Comparison of ENCODE assay signal across 1 fruit fly cellular context in the genomic region with DNA sequence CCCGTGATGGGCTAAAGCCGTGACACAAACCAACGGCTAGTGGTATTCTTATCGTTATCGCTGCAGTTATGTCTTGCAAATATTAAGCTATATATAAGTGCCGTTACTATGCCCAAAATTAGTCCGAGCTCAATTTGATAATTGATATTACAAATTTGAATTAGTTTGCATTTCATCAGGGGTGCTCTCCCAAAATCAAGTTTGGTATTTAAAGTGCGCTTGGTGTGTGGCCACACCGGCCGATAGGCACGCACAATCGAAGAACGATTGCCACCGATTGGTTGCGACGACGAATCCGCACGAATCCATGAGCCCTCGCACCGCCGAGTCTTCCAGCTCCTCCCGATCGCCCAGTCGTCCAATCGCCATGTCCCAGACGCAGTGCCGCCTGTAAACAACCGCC.
TF ChIP-seq lines count a peak whose summit lies in the region.

A gene (plus strand): TSS at position 252 of the 403 bp plus-strand sequence.

TF ChIP-seq in whole organism, embryonic, 481 proteins besides CTCF, POLR2A, EP300 and RAD21 (continued from another document):
- TF ChIP-seq Hmr (GFP tag; optimal IDR thresholded peaks at IDR 0.05; lab: Kevin White, UChicago) (peak; percentile 15), CG15601 (tag; optimal IDR thresholded peaks at IDR 0.05; lab: Kevin White, UChicago) (peak; percentile 23), nerfin-2 (GFP tag; IDR thresholded peaks at IDR 0.05; lab: Robert Waterston, UW; ENCODE audit: partially characterized antibody) (peak; percentile 44; the same call in 1 of the 2 replicates), CG7839 (tag; optimal IDR thresholded peaks at IDR 0.05; lab: Kevin White, UChicago) (no peak), unc-4 (GFP tag; IDR thresholded peaks at IDR 0.05; lab: Robert Waterston, UW; ENCODE audit: partially characterized antibody) (peak; percentile 62), Dll (GFP tag; IDR thresholded peaks at IDR 0.05; lab: Robert Waterston, UW; ENCODE audit: partially characterized antibody) (peak; percentile 60; the same call in 1 of the 4 replicates), CG13287 (GFP tag; IDR thresholded peaks at IDR 0.05; lab: Robert Waterston, UW; ENCODE audit: partially characterized antibody) (peak; percentile 58), HLH4C (GFP tag; IDR thresholded peaks at IDR 0.05; lab: Robert Waterston, UW; ENCODE audit: partially characterized antibody) (peak; percentile 65), CG4820 (GFP tag; optimal IDR thresholded peaks at IDR 0.05; lab: Kevin White, UChicago) (no peak), kah (GFP tag; optimal IDR thresholded peaks at IDR 0.05; lab: Kevin White, UChicago) (peak; percentile 26), CG13775 (GFP tag; optimal IDR thresholded peaks at IDR 0.05; lab: Kevin White, UChicago) (peak; percentile 8), tna (GFP tag; IDR thresholded peaks at IDR 0.05; lab: Robert Waterston, UW; ENCODE audit: partially characterized antibody) (0 out of 2 replicates have a peak, but pooled peaks have one; percentile 12), CG8290 (GFP tag; optimal IDR thresholded peaks at IDR 0.05; lab: Kevin White, UChicago) (no peak), CG8290 (tag; optimal IDR thresholded peaks at IDR 0.05; lab: Kevin White, UChicago) (peak; percentile 1 to 11), zfh2 (GFP tag; optimal IDR thresholded peaks at IDR 0.05; lab: Kevin White, UChicago) (no peak), CG9437 (GFP tag; optimal IDR thresholded peaks at IDR 0.05; lab: Kevin White, UChicago) (no peak), Sin3A (optimal IDR thresholded peaks at IDR 0.05; lab: Kevin White, UChicago) (peak; percentile 87), CG34224 (GFP tag; IDR thresholded peaks at IDR 0.05; lab: Robert Waterston, UW; ENCODE audit: partially characterized antibody) (0 out of 3 replicates have a peak, but pooled peaks have one; percentile 35), emc (GFP tag; optimal IDR thresholded peaks at IDR 0.05; lab: Kevin White, UChicago) (no peak), nmo (GFP tag; optimal IDR thresholded peaks at IDR 0.05; lab: Kevin White, UChicago) (peak; percentile 46), CG17829 (tag; optimal IDR thresholded peaks at IDR 0.05; lab: Kevin White, UChicago) (peak; percentile 3), CG2712 (tag; optimal IDR thresholded peaks at IDR 0.05; lab: Kevin White, UChicago) (peak; percentile 31), D (optimal IDR thresholded peaks at IDR 0.05; lab: Kevin White, UChicago) (no peak), D (GFP tag; optimal IDR thresholded peaks at IDR 0.05; lab: Kevin White, UChicago) (no peak), vvl (GFP tag; IDR thresholded peaks at IDR 0.05; lab: Robert Waterston, UW) (peak; percentile 37; the same call in 1 of the 2 replicates), Poxn (GFP tag; IDR thresholded peaks at IDR 0.05; lab: Robert Waterston, UW) (no peak), dimm (GFP tag; IDR thresholded peaks at IDR 0.05; lab: Robert Waterston, UW) (no peak), bcd (GFP tag; optimal IDR thresholded peaks at IDR 0.05; lab: Kevin White, UChicago) (no peak), slp2 (GFP tag; optimal IDR thresholded peaks at IDR 0.05; lab: Kevin White, UChicago) (no peak), pzg (GFP tag; optimal IDR thresholded peaks at IDR 0.05; lab: Kevin White, UChicago) (peak; percentile 89), Usf (GFP tag; optimal IDR thresholded peaks at IDR 0.05; lab: Kevin White, UChicago) (no peak), bbx (GFP tag; IDR thresholded peaks at IDR 0.05; lab: Robert Waterston, UW; ENCODE audit: partially characterized antibody) (peak; percentile 53), Dref (GFP tag; IDR thresholded peaks at IDR 0.05; lab: Robert Waterston, UW) (peak; percentile 71), CG6791 (GFP tag; IDR thresholded peaks at IDR 0.05; lab: Robert Waterston, UW; ENCODE audit: partially characterized antibody) (peak; percentile 43; the same call in 1 of the 3 replicates), ssp (GFP tag; IDR thresholded peaks at IDR 0.05; lab: Robert Waterston, UW) (peak; percentile 64), scrt (GFP tag; optimal IDR thresholded peaks at IDR 0.05; lab: Kevin White, UChicago) (peak; percentile 70), CoRest (tag; optimal IDR thresholded peaks at IDR 0.05; lab: Kevin White, UChicago) (peak; percentile 48), Neu2 (GFP tag; optimal IDR thresholded peaks at IDR 0.05; lab: Kevin White, UChicago; ENCODE audit: borderline replicate concordance) (peak; percentile 84), CG12769 (tag; optimal IDR thresholded peaks at IDR 0.05; lab: Kevin White, UChicago) (peak; percentile 6), CG10654 (GFP tag; optimal IDR thresholded peaks at IDR 0.05; lab: Kevin White, UChicago) (no peak), grau (tag; optimal IDR thresholded peaks at IDR 0.05; lab: Kevin White, UChicago) (no peak), cato (GFP tag; optimal IDR thresholded peaks at IDR 0.05; lab: Kevin White, UChicago; ENCODE audit: borderline replicate concordance) (no peak), NC2β (GFP tag; optimal IDR thresholded peaks at IDR 0.05; lab: Kevin White, UChicago) (no peak), Jarid2 (GFP tag; optimal IDR thresholded peaks at IDR 0.05; lab: Kevin White, UChicago) (peak; percentile 27), gfzf (GFP tag; optimal IDR thresholded peaks at IDR 0.05; lab: Kevin White, UChicago) (peak; percentile 86), sens (GFP tag; lab: Kevin White, UChicago) (peak; percentile 84), eyg (GFP tag; optimal IDR thresholded peaks at IDR 0.05; lab: Kevin White, UChicago) (no peak), CG11723 (GFP tag; optimal IDR thresholded peaks at IDR 0.05; lab: Kevin White, UChicago) (no peak), twi (tag; optimal IDR thresholded peaks at IDR 0.05; lab: Kevin White, UChicago) (no peak), MESR4 (GFP tag; optimal IDR thresholded peaks at IDR 0.05; lab: Kevin White, UChicago) (peak; percentile 81), Ets97D (GFP tag; optimal IDR thresholded peaks at IDR 0.05; lab: Kevin White, UChicago) (peak; percentile 40), CG11504 (tag; optimal IDR thresholded peaks at IDR 0.05; lab: Kevin White, UChicago) (peak; percentile 69), crp (GFP tag; optimal IDR thresholded peaks at IDR 0.05; lab: Kevin White, UChicago) (peak in 1 of 2 experiments; percentile 11), CG9797 (GFP tag; optimal IDR thresholded peaks at IDR 0.05; lab: Kevin White, UChicago) (peak; percentile 80), CG2199 (GFP tag; IDR thresholded peaks at IDR 0.05; lab: Robert Waterston, UW) (no peak), CG11560 (tag; IDR thresholded peaks at IDR 0.05; lab: Robert Waterston, UW) (peak; percentile 72; the same call in 2 of the 3 replicates), sima (GFP tag; optimal IDR thresholded peaks at IDR 0.05; lab: Kevin White, UChicago) (no peak), CG5180 (GFP tag; optimal IDR thresholded peaks at IDR 0.05; lab: Kevin White, UChicago) (no peak), ken (GFP tag; IDR thresholded peaks at IDR 0.05; lab: Robert Waterston, UW) (no peak), Ravus (GFP tag; IDR thresholded peaks at IDR 0.05; lab: Robert Waterston, UW) (no peak), ttk (GFP tag; IDR thresholded peaks at IDR 0.05; lab: Robert Waterston, UW) (no peak), Nf-YC (tag; optimal IDR thresholded peaks at IDR 0.05; lab: Kevin White, UChicago) (peak; percentile 36), CG12391 (tag; optimal IDR thresholded peaks at IDR 0.05; lab: Kevin White, UChicago) (peak; percentile 15), CG33213 (GFP tag; optimal IDR thresholded peaks at IDR 0.05; lab: Kevin White, UChicago) (peak; percentile 42), luna (GFP tag; optimal IDR thresholded peaks at IDR 0.05; lab: Kevin White, UChicago) (no peak), CG15514 (GFP tag; optimal IDR thresholded peaks at IDR 0.05; lab: Kevin White, UChicago) (peak; percentile 66), YL-1 (GFP tag; optimal IDR thresholded peaks at IDR 0.05; lab: Kevin White, UChicago) (peak; percentile 42), CG30020 (tag; optimal IDR thresholded peaks at IDR 0.05; lab: Kevin White, UChicago) (peak; percentile 59), lmd (GFP tag; IDR thresholded peaks at IDR 0.05; lab: Robert Waterston, UW) (no peak), CG2875 (GFP tag; optimal IDR thresholded peaks at IDR 0.05; lab: Kevin White, UChicago) (no peak), en (GFP tag; optimal IDR thresholded peaks at IDR 0.05; lab: Kevin White, UChicago) (no peak), Adf1 (GFP tag; IDR thresholded peaks at IDR 0.05; lab: Robert Waterston, UW) (no peak), CG14710 (tag; optimal IDR thresholded peaks at IDR 0.05; lab: Kevin White, UChicago) (peak; percentile 89), PHDP (tag; optimal IDR thresholded peaks at IDR 0.05; lab: Kevin White, UChicago) (no peak), seq (GFP tag; IDR thresholded peaks at IDR 0.05; lab: Robert Waterston, UW) (no peak), CG4854 (GFP tag; optimal IDR thresholded peaks at IDR 0.05; lab: Kevin White, UChicago) (no peak), usp (GFP tag; optimal IDR thresholded peaks at IDR 0.05; lab: Kevin White, UChicago) (no peak), wek (GFP tag; optimal IDR thresholded peaks at IDR 0.05; lab: Kevin White, UChicago) (peak; percentile 95), CG8924 (tag; optimal IDR thresholded peaks at IDR 0.05; lab: Kevin White, UChicago) (no peak), CG17186 (GFP tag; optimal IDR thresholded peaks at IDR 0.05; lab: Kevin White, UChicago) (peak; percentile 34), Dp (GFP tag; optimal IDR thresholded peaks at IDR 0.05; lab: Kevin White, UChicago) (peak; percentile 83), hbn (GFP tag; IDR thresholded peaks at IDR 0.05; lab: Robert Waterston, UW; ENCODE audit: partially characterized antibody) (0 out of 2 replicates have a peak, but pooled peaks have one; percentile 20), lab (GFP tag; optimal IDR thresholded peaks at IDR 0.05; lab: Kevin White, UChicago) (peak; percentile 23), CG10366 (GFP tag; IDR thresholded peaks at IDR 0.05; lab: Robert Waterston, UW) (no peak), CG16863 (GFP tag; optimal IDR thresholded peaks at IDR 0.05; lab: Kevin White, UChicago) (no peak), Lhr (GFP tag; optimal IDR thresholded peaks at IDR 0.05; lab: Kevin White, UChicago) (peak; percentile 76), CG2889 (GFP tag; IDR thresholded peaks at IDR 0.05; lab: Robert Waterston, UW) (no peak), CG9609 (GFP tag; optimal IDR thresholded peaks at IDR 0.05; lab: Kevin White, UChicago) (peak; percentile 17), phol (tag; optimal IDR thresholded peaks at IDR 0.05; lab: Kevin White, UChicago) (peak; percentile 40), Med (GFP tag; lab: Kevin White, UChicago) (peak; percentile 74), Scr (GFP tag; IDR thresholded peaks at IDR 0.05; lab: Robert Waterston, UW; ENCODE audit: partially characterized antibody) (peak; percentile 45; the same call in 1 of the 2 replicates), tin (GFP tag; optimal IDR thresholded peaks at IDR 0.05; lab: Kevin White, UChicago) (no peak), pnt (GFP tag; optimal IDR thresholded peaks at IDR 0.05; lab: Kevin White, UChicago) (no peak), danr (GFP tag; IDR thresholded peaks at IDR 0.05; lab: Robert Waterston, UW) (no peak), ERR (GFP tag; optimal IDR thresholded peaks at IDR 0.05; lab: Kevin White, UChicago) (no peak), ci (GFP tag; IDR thresholded peaks at IDR 0.05; lab: Robert Waterston, UW) (no peak), Myb (GFP tag; optimal IDR thresholded peaks at IDR 0.05; lab: Kevin White, UChicago) (peak; percentile 80), MBD-R2 (GFP tag; IDR thresholded peaks at IDR 0.05; lab: Robert Waterston, UW) (peak; percentile 62), Pdp1 (GFP tag; optimal IDR thresholded peaks at IDR 0.05; lab: Kevin White, UChicago) (peak in 1 of 2 experiments; percentile 38), zf30C (GFP tag; optimal IDR thresholded peaks at IDR 0.05; lab: Kevin White, UChicago) (no peak), CG10267 (tag; optimal IDR thresholded peaks at IDR 0.05; lab: Kevin White, UChicago) (peak; percentile 65), E2f2 (GFP tag; IDR thresholded peaks at IDR 0.05; lab: Robert Waterston, UW) (peak; percentile 89), Xbp1 (GFP tag; optimal IDR thresholded peaks at IDR 0.05; lab: Kevin White, UChicago) (no peak), Opbp (GFP tag; IDR thresholded peaks at IDR 0.05; lab: Robert Waterston, UW; ENCODE audit: partially characterized antibody) (0 out of 3 replicates have a peak, but pooled peaks have one; percentile 50), corto (GFP tag; optimal IDR thresholded peaks at IDR 0.05; lab: Kevin White, UChicago) (no peak), ems (GFP tag; optimal IDR thresholded peaks at IDR 0.05; lab: Kevin White, UChicago) (no peak), sd (tag; optimal IDR thresholded peaks at IDR 0.05; lab: Kevin White, UChicago) (peak; percentile 2), amos (GFP tag; IDR thresholded peaks at IDR 0.05; lab: Robert Waterston, UW; ENCODE audit: partially characterized antibody) (peak; percentile 43; the same call in 1 of the 2 replicates), zen2 (GFP tag; IDR thresholded peaks at IDR 0.05; lab: Robert Waterston, UW; ENCODE audit: partially characterized antibody) (0 out of 3 replicates have a peak, but pooled peaks have one; percentile 44), Fer1 (GFP tag; optimal IDR thresholded peaks at IDR 0.05; lab: Kevin White, UChicago) (peak; percentile 5)
